Worm (Caenorhabditis elegans): Measurements from ENCODE around the gene ZC302.3.

ce11 chrV:10722595-10722994, 18.7 kb downstream of the ZC302.3 start:
- no peak for TF ChIP-seq ref-1 (GFP tag; conservative IDR thresholded peaks at IDR 0.05)
- TF ChIP-seq flt-1 (GFP tag; IDR thresholded peaks at IDR 0.05), result no peak
- TF ChIP-seq cog-1 (tag; optimal IDR thresholded peaks at IDR 0.05), result no peak
- TF ChIP-seq med-1 (GFP tag; optimal IDR thresholded peaks at IDR 0.05; ENCODE audit: insufficient read depth), result no peak

Data from whole organism, midembryonic.